Worm (Caenorhabditis elegans): Measurements from ENCODE around the gene nstp-9.

The nstp-9 gene

DNA sequence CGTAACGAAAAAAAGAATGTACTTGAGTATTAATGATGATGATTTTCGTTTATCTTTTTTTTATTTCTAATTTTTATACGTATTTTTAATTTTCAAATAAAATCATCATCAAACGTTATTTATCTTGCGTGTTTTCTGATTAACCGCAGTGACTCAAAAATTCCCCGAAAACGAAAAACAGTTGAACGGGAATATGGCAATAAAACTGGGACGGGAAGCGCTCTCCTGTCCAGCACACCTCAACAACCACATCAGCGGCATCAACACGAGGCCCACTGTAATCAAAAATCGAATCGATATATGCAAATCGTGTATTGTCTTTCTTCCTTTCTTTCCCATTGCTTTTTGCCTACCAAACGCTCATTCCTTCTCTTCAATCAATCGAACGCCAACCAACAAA is 39.6 kb upstream of the nstp-9 start, which contains the start of gene K09C8.2:
K09C8.2 (plus strand) TSS at position 301 of the 400 bp plus-strand sequence.
- no peak for TF ChIP-seq jun-1 (tag; optimal IDR thresholded peaks at IDR 0.05)
- TF ChIP-seq sox-4 (tag; optimal IDR thresholded peaks at IDR 0.05) = no peak
- no peak for TF ChIP-seq alr-1 (tag; optimal IDR thresholded peaks at IDR 0.05; ENCODE audit: borderline replicate concordance)
- TF ChIP-seq nhr-28 (tag; optimal IDR thresholded peaks at IDR 0.05) = no peak
- no peak for TF ChIP-seq lin-35 (GFP tag; optimal IDR thresholded peaks at IDR 0.05)
- TF ChIP-seq lir-3 (tag; optimal IDR thresholded peaks at IDR 0.05; ENCODE audit: poor library complexity) = no peak
- TF ChIP-seq nhr-71 (tag; optimal IDR thresholded peaks at IDR 0.05) = no peak
- TF ChIP-seq nhr-47 (tag; optimal IDR thresholded peaks at IDR 0.05) = no peak
- TF ChIP-seq xbp-1 (tag; optimal IDR thresholded peaks at IDR 0.05) = no peak
- no peak for TF ChIP-seq mab-9 (GFP tag; IDR thresholded peaks at IDR 0.05)
- TF ChIP-seq efl-3 (GFP tag; optimal IDR thresholded peaks at IDR 0.05) = no peak
- no peak for TF ChIP-seq nhr-84 (tag; optimal IDR thresholded peaks at IDR 0.05)
- no peak for TF ChIP-seq tbx-2 (tag; optimal IDR thresholded peaks at IDR 0.05)
- no peak for TF ChIP-seq isw-1 (GFP tag; IDR thresholded peaks at IDR 0.05)
- no peak for TF ChIP-seq lin-14 (GFP tag; optimal IDR thresholded peaks at IDR 0.05)
- no peak for TF ChIP-seq ama-1 (optimal IDR thresholded peaks at IDR 0.05)
- TF ChIP-seq nhr-19 (GFP tag; conservative IDR thresholded peaks at IDR 0.05) = no peak
- TF ChIP-seq unc-98 (GFP tag; IDR thresholded peaks at IDR 0.05) = no peak
- TF ChIP-seq dpl-1 (GFP tag; optimal IDR thresholded peaks at IDR 0.05) = no peak

ce11 chrX:10958427-10958826 is 38.9 kb upstream of the nstp-9 start, which contains the start of gene nlp-19:
Gene nlp-19, plus strand, starts transcription at chrX:10958727.
- TF ChIP-seq swsn-7 (tag; optimal IDR thresholded peaks at IDR 0.05) (no peak), fos-1 (tag; optimal IDR thresholded peaks at IDR 0.05) (no peak), sup-37 (GFP tag; optimal IDR thresholded peaks at IDR 0.05) (no peak), lin-13 (GFP tag; optimal IDR thresholded peaks at IDR 0.05) (no peak), Y116A8C.19 (tag; optimal IDR thresholded peaks at IDR 0.05; ENCODE audit: borderline replicate concordance) (no peak), unc-98 (GFP tag; IDR thresholded peaks at IDR 0.05) (no peak), zag-1 (tag; optimal IDR thresholded peaks at IDR 0.05) (no peak), mab-9 (GFP tag; IDR thresholded peaks at IDR 0.05) (no peak), elt-3 (tag; optimal IDR thresholded peaks at IDR 0.05) (no peak), unc-30 (tag; optimal IDR thresholded peaks at IDR 0.05) (no peak), dpl-1 (GFP tag; optimal IDR thresholded peaks at IDR 0.05) (no peak), ceh-82 (tag; optimal IDR thresholded peaks at IDR 0.05) (no peak), pqm-1 (tag; optimal IDR thresholded peaks at IDR 0.05) (no peak), aly-2 (tag; optimal IDR thresholded peaks at IDR 0.05) (no peak), unc-62 (GFP tag; optimal IDR thresholded peaks at IDR 0.05) (no peak), xbp-1 (tag; optimal IDR thresholded peaks at IDR 0.05) (no peak), nhr-77 (tag; optimal IDR thresholded peaks at IDR 0.05) (no peak)

ce11 chrX:10956972-10957678 is 37.6 kb upstream of the nstp-9 start:
- TF ChIP-seq ceh-90 (tag; optimal IDR thresholded peaks at IDR 0.05) = no peak
- peak; percentile 5 for TF ChIP-seq elt-2 (tag; optimal IDR thresholded peaks at IDR 0.05)
- no peak for TF ChIP-seq hpl-2 (GFP tag; optimal IDR thresholded peaks at IDR 0.05)
- TF ChIP-seq nhr-47 (tag; optimal IDR thresholded peaks at IDR 0.05) = no peak
- no peak for TF ChIP-seq pqm-1 (tag; optimal IDR thresholded peaks at IDR 0.05)

DNA sequence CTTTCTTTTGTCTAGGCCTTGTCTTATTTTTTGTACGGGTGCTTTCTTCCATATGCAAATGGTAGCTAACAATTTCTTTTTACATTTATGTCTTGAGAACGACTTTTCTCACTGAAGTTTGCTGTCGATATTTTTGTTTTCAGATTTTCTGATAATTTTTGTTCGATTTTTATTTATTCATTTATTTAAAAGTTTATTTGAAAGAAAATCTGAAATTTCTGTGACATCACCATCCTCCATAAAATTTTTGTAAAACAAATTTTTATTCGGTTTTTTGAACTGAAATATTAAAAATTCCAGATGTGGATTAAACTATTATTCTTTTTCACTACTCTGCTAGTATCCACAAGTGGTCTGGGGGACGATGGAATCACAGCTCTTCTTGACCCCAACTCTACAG is 34.3 kb upstream of the nstp-9 start, which contains the start of gene pbo-4:
pbo-4 (plus strand) TSS at position 301 of the 400 bp plus-strand sequence.
- TF ChIP-seq lsy-2 (tag; optimal IDR thresholded peaks at IDR 0.05) = no peak
- no peak for TF ChIP-seq aly-2 (tag; optimal IDR thresholded peaks at IDR 0.05)
- TF ChIP-seq lin-35 (GFP tag; optimal IDR thresholded peaks at IDR 0.05) = no peak
- no peak for TF ChIP-seq lin-14 (GFP tag; optimal IDR thresholded peaks at IDR 0.05)
- TF ChIP-seq snu-23 (GFP tag; optimal IDR thresholded peaks at IDR 0.05) = no peak
- no peak for TF ChIP-seq hlh-4 (tag; optimal IDR thresholded peaks at IDR 0.05)
- no peak for TF ChIP-seq sox-4 (tag; optimal IDR thresholded peaks at IDR 0.05)
- no peak for TF ChIP-seq elt-3 (tag; optimal IDR thresholded peaks at IDR 0.05)
- TF ChIP-seq blmp-1 (tag; optimal IDR thresholded peaks at IDR 0.05) = no peak
- TF ChIP-seq nhr-11 (tag; optimal IDR thresholded peaks at IDR 0.05) = no peak
